Fruit fly (Drosophila melanogaster): ENCODE results near the gene CG4860.

Gene CG4860

dm6 chr3R:12232629-12233028, 11.4 kb upstream of the CG4860 start, which contains the start of gene Pglym87:
TSS of gene Pglym87 (minus strand) at chr3R:12232729.
- TF ChIP-seq Chrac-16 (GFP tag; optimal IDR thresholded peaks at IDR 0.05) (no peak), YL-1 (GFP tag; optimal IDR thresholded peaks at IDR 0.05) (no peak), CG10147 (GFP tag; optimal IDR thresholded peaks at IDR 0.05) (no peak), ash1 (GFP tag; optimal IDR thresholded peaks at IDR 0.05) (no peak), yki (optimal IDR thresholded peaks at IDR 0.05) (no peak), dpn (GFP tag; optimal IDR thresholded peaks at IDR 0.05) (no peak), Dad (GFP tag; optimal IDR thresholded peaks at IDR 0.05) (no peak), ato (GFP tag; IDR thresholded peaks at IDR 0.05; ENCODE audit: partially characterized antibody) (no peak), Med (GFP tag) (no peak), lilli (GFP tag; optimal IDR thresholded peaks at IDR 0.05) (no peak), btn (GFP tag; optimal IDR thresholded peaks at IDR 0.05) (no peak)

- TF ChIP-seq CG11504 (tag; optimal IDR thresholded peaks at IDR 0.05) (no peak), Pdp1 (GFP tag; optimal IDR thresholded peaks at IDR 0.05) (no peak)
These were observed 7.8 kb upstream of the CG4860 start, which contains the start of gene CG3916 for dm6 chr3R:12229113-12229512. TSS of gene CG3916 (plus strand) at chr3R:12229413.

DNA sequence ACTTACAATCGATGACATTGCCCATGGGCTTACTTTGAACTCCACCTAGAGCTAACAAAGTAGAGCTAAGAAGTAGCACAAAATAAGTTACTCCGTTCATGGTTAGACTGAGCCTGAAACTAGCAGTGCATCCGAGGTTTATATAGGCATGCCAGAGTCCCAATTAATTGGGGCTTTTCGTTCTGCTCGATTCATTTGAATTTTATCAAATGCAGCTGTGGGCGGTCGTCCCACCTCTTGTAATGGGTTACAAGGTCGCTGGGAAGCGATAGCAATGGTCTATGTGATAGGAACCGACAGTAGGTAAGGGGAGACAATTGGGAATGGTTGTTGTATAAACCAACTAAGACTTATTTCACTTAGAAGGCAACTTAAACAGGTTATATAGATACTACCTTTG, 5.0 kb upstream of the CG4860 start, which contains the start of gene CG12256:
TSS of gene CG12256 (minus strand) at position 101 of the 400 bp plus-strand sequence.
- no peak for TF ChIP-seq CG15073 (GFP tag; optimal IDR thresholded peaks at IDR 0.05)
- TF ChIP-seq CG12769 (tag; optimal IDR thresholded peaks at IDR 0.05): no peak
- no peak for TF ChIP-seq CG18262 (tag; optimal IDR thresholded peaks at IDR 0.05)

dm6 chr3R:12224919-12225318, 3.7 kb upstream of the CG4860 start, which contains the start of gene CG17404:
TSS of gene CG17404 (minus strand) at chr3R:12225019.
- TF ChIP-seq Ets97D (GFP tag; optimal IDR thresholded peaks at IDR 0.05) (no peak), Pdp1 (GFP tag; optimal IDR thresholded peaks at IDR 0.05) (no peak), hth (optimal IDR thresholded peaks at IDR 0.05) (no peak), grn (GFP tag; optimal IDR thresholded peaks at IDR 0.05) (no peak), MBD-R2 (GFP tag; IDR thresholded peaks at IDR 0.05) (no peak), CG8281 (tag; optimal IDR thresholded peaks at IDR 0.05) (no peak), org-1 (GFP tag; optimal IDR thresholded peaks at IDR 0.05) (no peak), CG16863 (GFP tag; optimal IDR thresholded peaks at IDR 0.05) (no peak), HLH4C (GFP tag; IDR thresholded peaks at IDR 0.05; ENCODE audit: partially characterized antibody) (no peak), BtbVII (GFP tag; optimal IDR thresholded peaks at IDR 0.05) (no peak), emc (GFP tag; optimal IDR thresholded peaks at IDR 0.05) (no peak), disco-r (GFP tag; optimal IDR thresholded peaks at IDR 0.05) (no peak), tna (GFP tag; IDR thresholded peaks at IDR 0.05; ENCODE audit: partially characterized antibody) (no peak), gcm (GFP tag; optimal IDR thresholded peaks at IDR 0.05) (no peak), ems (GFP tag; optimal IDR thresholded peaks at IDR 0.05) (no peak), bigmax (GFP tag; optimal IDR thresholded peaks at IDR 0.05) (no peak)

- peak; percentile 98 for TF ChIP-seq CTCF (GFP tag; optimal IDR thresholded peaks at IDR 0.05)
- TF ChIP-seq CG2120 (GFP tag; optimal IDR thresholded peaks at IDR 0.05): no peak
- peak; percentile 43; the same call in 1 of the 2 replicates for TF ChIP-seq NFAT (GFP tag; IDR thresholded peaks at IDR 0.05)
- peak; percentile 39; the same call in 1 of the 2 replicates for TF ChIP-seq E2f2 (GFP tag; IDR thresholded peaks at IDR 0.05)
- no peak for TF ChIP-seq CG17912 (GFP tag; optimal IDR thresholded peaks at IDR 0.05)
- TF ChIP-seq CG6791 (GFP tag; IDR thresholded peaks at IDR 0.05; ENCODE audit: partially characterized antibody): peak; percentile 45; the same call in 2 of the 3 replicates
- 0 out of 2 replicates have a peak, but pooled peaks have one; percentile 16 for TF ChIP-seq sob (GFP tag; IDR thresholded peaks at IDR 0.05)
- peak; percentile 41; the same call in 1 of the 3 replicates for TF ChIP-seq ase (GFP tag; IDR thresholded peaks at IDR 0.05)
- TF ChIP-seq hkb (optimal IDR thresholded peaks at IDR 0.05): peak; percentile 20
- no peak for TF ChIP-seq hkb (GFP tag; IDR thresholded peaks at IDR 0.05)
- TF ChIP-seq repo (GFP tag; optimal IDR thresholded peaks at IDR 0.05): no peak
- peak; percentile 62 for TF ChIP-seq slbo (GFP tag; IDR thresholded peaks at IDR 0.05)
- peak; percentile 39; the same call in 1 of the 2 replicates for TF ChIP-seq Rfx (GFP tag; IDR thresholded peaks at IDR 0.05)
- peak; percentile 4 for TF ChIP-seq Xbp1 (GFP tag; optimal IDR thresholded peaks at IDR 0.05)
- peak; percentile 61 for TF ChIP-seq HmgZ (tag; optimal IDR thresholded peaks at IDR 0.05)
- no peak for TF ChIP-seq sens (GFP tag)
- TF ChIP-seq HLH4C (GFP tag; IDR thresholded peaks at IDR 0.05; ENCODE audit: partially characterized antibody): no peak
These were observed 829 bp upstream of the CG4860 start, which contains the start of gene Rsbp15 for dm6 chr3R:12222093-12222492. TSS of gene Rsbp15 (plus strand) at chr3R:12222387.

Measured in whole organism, embryonic.